Worm (Caenorhabditis elegans) whole organism, L1 larva: Measurements from ENCODE around the gene F46B6.5.

Experiments
- C04F5.9 ChIP-seq: sonication (generic microtip); optimal IDR thresholded peaks from 2 replicates; lab custom pipeline; 2016; ENCODE audit warnings: missing genetic modification characterization, missing compliant biosample characterization
- C16A3.4 ChIP-seq: fragments of 150-350 bp; optimal IDR thresholded peaks from 2 replicates; lab custom pipeline; 2014; ENCODE audit warnings: missing biosample characterization, missing genetic modification characterization
- C34B4.2 ChIP-seq: sonication (generic microtip); optimal IDR thresholded peaks from 2 replicates; lab custom pipeline; 2017; ENCODE audit warnings: mild to moderate bottlenecking, missing genetic modification characterization, missing compliant biosample characterization
- F16B12.6 ChIP-seq: fragments of 150-350 bp; optimal IDR thresholded peaks from 2 replicates; lab custom pipeline; 2014; ENCODE audit warnings: missing biosample characterization, missing genetic modification characterization
- aha-1 ChIP-seq: fragments of 150-350 bp; optimal IDR thresholded peaks from 2 replicates; lab custom pipeline; 2014; ENCODE audit warnings: missing biosample characterization, missing genetic modification characterization
- aly-2 ChIP-seq: fragments of 150-350 bp; optimal IDR thresholded peaks from 2 replicates; lab custom pipeline; 2014; ENCODE audit warnings: missing biosample characterization, missing genetic modification characterization
- ama-1 ChIP-seq: fragments of 150-350 bp; optimal IDR thresholded peaks from 2 replicates; lab custom pipeline; 2014
- ceh-82 ChIP-seq, 3 experiments: fragments of 150-350 bp in 1 of 3; sonication (generic microtip) in 2 of 3; optimal IDR thresholded peaks; 2 replicates each; lab custom pipeline; 2014 to 2017; ENCODE audit warnings: missing biosample characterization in 3 of 3, missing genetic modification characterization in 3 of 3
- ceh-88 ChIP-seq: fragments of 200-800 bp; sonication (Bioruptor generic); IDR thresholded peaks from 2 replicates; pipeline ENCODE4 v1.3.6; 2022; ENCODE audit warnings: missing genetic modification characterization, missing compliant biosample characterization
- ces-1 ChIP-seq: fragments of 150-350 bp; optimal IDR thresholded peaks from 2 replicates; lab custom pipeline; 2014; ENCODE audit warnings: missing biosample characterization, missing genetic modification reagents, missing genetic modification characterization
- efl-1 ChIP-seq, 4 experiments: fragments of 150-350 bp; optimal IDR thresholded peaks in 3 of 4; peaks in 1 of 4; 1 replicate in 1 of 4; 2 replicates in 3 of 4; lab custom pipeline; 2014; ENCODE audit warnings: missing biosample characterization in 2 of 4, missing genetic modification characterization in 2 of 4, missing genetic modification reagents in 2 of 4
- egl-27 ChIP-seq, 2 experiments: fragments of 150-350 bp in 1 of 2; sonication (generic microtip); optimal IDR thresholded peaks; 3 replicates each; lab custom pipeline; 2017 to 2018; ENCODE audit warnings: missing biosample characterization in 2 of 2, missing genetic modification characterization in 2 of 2, missing genetic modification reagents in 2 of 2
- elt-2 ChIP-seq: sonication (generic microtip); optimal IDR thresholded peaks from 2 replicates; lab custom pipeline; 2016; ENCODE audit warnings: missing genetic modification characterization, mild to moderate bottlenecking, inconsistent platforms, missing compliant biosample characterization, missing genetic modification reagents
- elt-3 ChIP-seq, 6 experiments: fragments of 150-350 bp in 1 of 6; sonication (generic microtip); optimal IDR thresholded peaks; 2 replicates each; lab custom pipeline; 2017 to 2018; ENCODE audit warnings: missing biosample characterization in 6 of 6, missing genetic modification characterization in 6 of 6, inconsistent platforms in 1 of 6
- ets-5 ChIP-seq: fragments of 200-800 bp; sonication (Bioruptor generic); IDR thresholded peaks from 2 replicates; pipeline ENCODE4 v1.3.6; 2022; ENCODE audit warnings: missing genetic modification characterization, missing compliant biosample characterization
- fkh-8 ChIP-seq: sonication (generic microtip); optimal IDR thresholded peaks from 2 replicates; lab custom pipeline; 2016; ENCODE audit warnings: mild to moderate bottlenecking, missing genetic modification characterization, missing compliant biosample characterization
- hlh-4 ChIP-seq: sonication (generic microtip); optimal IDR thresholded peaks from 2 replicates; lab custom pipeline; 2016; ENCODE audit warnings: mild to moderate bottlenecking, missing genetic modification characterization, missing compliant biosample characterization
- irx-1 ChIP-seq: sonication (generic microtip); optimal IDR thresholded peaks from 2 replicates; lab custom pipeline; 2016; ENCODE audit warnings: missing genetic modification characterization, missing compliant biosample characterization
- isw-1 ChIP-seq: fragments of 200-800 bp; sonication (Bioruptor generic); IDR thresholded peaks from 2 replicates; pipeline ENCODE4 v1.3.6; 2022; ENCODE audit warnings: missing genetic modification characterization, missing compliant biosample characterization
- jun-1 ChIP-seq: fragments of 150-350 bp; optimal IDR thresholded peaks from 2 replicates; lab custom pipeline; 2014; ENCODE audit warnings: missing biosample characterization, missing genetic modification reagents, missing genetic modification characterization
- lin-14 ChIP-seq: fragments of 200-800 bp; sonication (Bioruptor generic); optimal IDR thresholded peaks from 2 replicates; lab custom pipeline; 2018; ENCODE audit warnings: mild to moderate bottlenecking, missing genetic modification characterization, moderate library complexity, missing compliant biosample characterization
- lin-39 ChIP-seq: fragments of 150-350 bp; optimal IDR thresholded peaks from 2 replicates; lab custom pipeline; 2014; ENCODE audit warnings: missing biosample characterization, missing genetic modification reagents, missing genetic modification characterization
- mef-2 ChIP-seq: fragments of 150-350 bp; optimal IDR thresholded peaks from 2 replicates; lab custom pipeline; 2014; ENCODE audit warnings: missing biosample characterization, missing genetic modification characterization
- nhr-11 ChIP-seq: fragments of 150-350 bp; optimal IDR thresholded peaks from 2 replicates; lab custom pipeline; 2014; ENCODE audit warnings: missing biosample characterization, missing genetic modification characterization
- nhr-20 ChIP-seq: sonication (generic microtip); optimal IDR thresholded peaks from 2 replicates; lab custom pipeline; 2016; ENCODE audit warnings: mild to moderate bottlenecking, missing genetic modification characterization, missing compliant biosample characterization
- nhr-28 ChIP-seq: fragments of 150-350 bp; optimal IDR thresholded peaks from 2 replicates; lab custom pipeline; 2014; ENCODE audit warnings: missing biosample characterization, missing genetic modification characterization
- nhr-47 ChIP-seq: sonication (generic microtip); optimal IDR thresholded peaks from 2 replicates; lab custom pipeline; 2016; ENCODE audit warnings: mild to moderate bottlenecking, missing genetic modification characterization, moderate library complexity, missing compliant biosample characterization
- nhr-71 ChIP-seq: sonication (generic microtip); optimal IDR thresholded peaks from 2 replicates; lab custom pipeline; 2016; ENCODE audit warnings: mild to moderate bottlenecking, missing genetic modification characterization, moderate library complexity, missing compliant biosample characterization
- nhr-85 ChIP-seq: sonication (generic microtip); peaks from one replicate; lab custom pipeline; 2016; ENCODE audit warnings: missing genetic modification characterization, inconsistent platforms, missing compliant biosample characterization
- nhr-90 ChIP-seq: sonication (generic microtip); optimal IDR thresholded peaks from 2 replicates; lab custom pipeline; 2016; ENCODE audit warnings: mild to moderate bottlenecking, missing genetic modification characterization, missing compliant biosample characterization; ENCODE audit not compliant: poor library complexity
- pax-3 ChIP-seq: fragments of 200-800 bp; sonication (Bioruptor generic); optimal IDR thresholded peaks from 2 replicates; lab custom pipeline; 2018; ENCODE audit warnings: mild to moderate bottlenecking, missing genetic modification characterization, moderate library complexity, missing compliant biosample characterization
- skn-1 ChIP-seq: fragments of 150-350 bp; optimal IDR thresholded peaks from 2 replicates; lab custom pipeline; 2014; ENCODE audit warnings: missing biosample characterization, missing genetic modification characterization
- sox-4 ChIP-seq: sonication (generic microtip); optimal IDR thresholded peaks from 2 replicates; lab custom pipeline; 2016; ENCODE audit warnings: missing genetic modification characterization, missing compliant biosample characterization
- sptf-1 ChIP-seq: fragments of 150-350 bp; optimal IDR thresholded peaks from 2 replicates; lab custom pipeline; 2014; ENCODE audit warnings: missing biosample characterization, missing genetic modification characterization
- sup-37 ChIP-seq: fragments of 200-800 bp; sonication (Bioruptor generic); optimal IDR thresholded peaks from 2 replicates; lab custom pipeline; 2018; ENCODE audit warnings: mild to moderate bottlenecking, missing genetic modification characterization, missing compliant biosample characterization
- swsn-7 ChIP-seq: sonication (generic microtip); optimal IDR thresholded peaks from 2 replicates; lab custom pipeline; 2016; ENCODE audit warnings: missing genetic modification characterization, missing compliant biosample characterization
- unc-130 ChIP-seq: fragments of 150-350 bp; optimal IDR thresholded peaks from 2 replicates; lab custom pipeline; 2017; ENCODE audit warnings: missing biosample characterization, missing genetic modification characterization, inconsistent platforms
- unc-30 ChIP-seq: sonication (generic microtip); optimal IDR thresholded peaks from 2 replicates; lab custom pipeline; 2017; ENCODE audit warnings: missing biosample characterization, missing genetic modification characterization
- vab-15 ChIP-seq: sonication (generic microtip); optimal IDR thresholded peaks from 2 replicates; lab custom pipeline; 2017; ENCODE audit warnings: missing genotype, mild to moderate bottlenecking, missing genetic modification characterization, missing compliant biosample characterization
- xbp-1 ChIP-seq: sonication (generic microtip); optimal IDR thresholded peaks from 2 replicates; lab custom pipeline; 2016; ENCODE audit warnings: missing genetic modification characterization, missing compliant biosample characterization
- ztf-11 ChIP-seq, 2 experiments: sonication (generic microtip); optimal IDR thresholded peaks; 2 replicates each; lab custom pipeline; 2016 to 2017; ENCODE audit warnings: missing genetic modification characterization in 2 of 2, missing biosample characterization in 1 of 2, missing compliant biosample characterization in 1 of 2

F46B6.5 gene

ce11 chrV:9786721-9787131 lies 3.9 kb upstream of the F46B6.5 start, which contains the start of gene F46B6.6:
Gene F46B6.6, minus strand, starts transcription at chrV:9786868.
- peak; percentile 7 for TF ChIP-seq nhr-90 (tag; lab: Kevin White, UChicago)
- peak in 1 of 2 experiments; percentile 1 for TF ChIP-seq efl-1 (optimal IDR thresholded peaks at IDR 0.05; lab: Kevin White, UChicago)
- TF ChIP-seq efl-1 (GFP tag; optimal IDR thresholded peaks at IDR 0.05 in 1 of 2; lab: Kevin White, UChicago): peak in 1 of 2 experiments; percentile 88
- peak; percentile 15 for TF ChIP-seq nhr-47 (tag; lab: Kevin White, UChicago)
- no peak for TF ChIP-seq pax-3 (tag; lab: Kevin White, UChicago)
- peak in 1 of 2 experiments; percentile 5 for TF ChIP-seq ztf-11 (tag; optimal IDR thresholded peaks at IDR 0.05; lab: Kevin White, UChicago)
- no peak for TF ChIP-seq skn-1 (tag; lab: Kevin White, UChicago)
- peak; percentile 39 for TF ChIP-seq nhr-85 (tag; lab: Kevin White, UChicago)
- TF ChIP-seq ama-1 (lab: Kevin White, UChicago): peak; percentile 70
- TF ChIP-seq isw-1 (GFP tag; lab: Robert Waterston, UW): no peak
- peak; percentile 1 for TF ChIP-seq elt-2 (tag; lab: Kevin White, UChicago)

DNA sequence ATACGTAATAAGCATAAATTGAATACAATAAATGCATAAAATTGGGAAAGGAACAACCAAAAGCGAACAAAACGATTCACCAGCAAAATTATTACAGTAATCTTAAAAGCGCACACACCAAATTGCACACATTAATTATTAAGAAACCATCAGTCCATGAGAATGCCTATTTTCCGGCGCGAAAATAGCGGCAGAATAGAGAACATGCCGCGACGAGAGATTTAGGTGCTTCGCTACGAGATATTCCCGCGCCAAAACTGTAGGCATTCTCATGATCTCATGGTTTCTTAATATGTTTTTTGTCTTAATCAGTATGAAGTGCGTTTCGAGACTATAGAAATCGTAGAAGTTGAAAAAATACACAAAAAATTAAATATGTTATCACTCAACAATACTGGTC lies 1.3 kb upstream of the F46B6.5 start:
- TF ChIP-seq mef-2 (no peak), irx-1 (tag; lab: Kevin White, UChicago) (no peak), efl-1 (optimal IDR thresholded peaks at IDR 0.05; lab: Kevin White, UChicago) (no peak), efl-1 (GFP tag; optimal IDR thresholded peaks at IDR 0.05 in 1 of 2; lab: Kevin White, UChicago) (no peak), ceh-88 (GFP tag; lab: Robert Waterston, UW) (no peak), egl-27 (tag; optimal IDR thresholded peaks at IDR 0.05; lab: Kevin White, UChicago) (no peak), ets-5 (GFP tag; lab: Robert Waterston, UW) (no peak), vab-15 (tag; lab: Kevin White, UChicago) (no peak), unc-130 (tag; lab: Kevin White, UChicago) (no peak), F16B12.6 (tag; lab: Kevin White, UChicago) (no peak), nhr-71 (tag; lab: Kevin White, UChicago) (no peak), aly-2 (tag; lab: Kevin White, UChicago) (no peak), nhr-28 (tag; lab: Kevin White, UChicago) (no peak), pax-3 (tag; lab: Kevin White, UChicago) (no peak), elt-3 (tag; optimal IDR thresholded peaks at IDR 0.05; lab: Kevin White, UChicago) (no peak), C04F5.9 (tag; lab: Kevin White, UChicago) (no peak), lin-14 (GFP tag; lab: Kevin White, UChicago) (no peak)

DNA sequence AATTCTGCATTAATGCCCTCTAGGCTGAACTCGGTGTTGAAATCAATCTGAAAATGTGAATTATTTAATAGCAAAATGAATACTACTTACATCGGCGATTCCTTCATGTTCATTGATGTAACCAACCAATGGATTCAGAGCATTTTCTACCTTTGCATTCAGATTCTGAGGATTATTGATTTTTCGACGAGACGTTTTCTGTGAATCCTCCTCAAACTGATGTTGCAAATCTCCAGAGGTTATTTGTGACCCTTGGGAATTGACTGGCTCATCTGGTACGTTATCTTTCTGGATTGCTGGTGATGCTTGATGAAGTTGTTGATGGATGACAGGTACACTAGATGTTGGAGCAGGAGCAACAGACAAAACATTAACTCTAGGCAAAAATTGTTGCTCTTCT lies 824 bp downstream of the F46B6.5 start:
- TF ChIP-seq skn-1 (tag; lab: Kevin White, UChicago) (no peak), xbp-1 (tag; lab: Kevin White, UChicago) (no peak), unc-30 (no peak), nhr-28 (tag; lab: Kevin White, UChicago) (no peak), sptf-1 (tag; lab: Kevin White, UChicago) (no peak), ama-1 (lab: Kevin White, UChicago) (no peak), aha-1 (tag; lab: Kevin White, UChicago) (no peak), C16A3.4 (tag; lab: Kevin White, UChicago) (no peak)
- TF ChIP-seq, all 84 proteins: peak for 0

- TF ChIP-seq ztf-11 (tag; optimal IDR thresholded peaks at IDR 0.05; lab: Kevin White, UChicago): no peak
- TF ChIP-seq sup-37 (GFP tag; lab: Kevin White, UChicago): no peak
- TF ChIP-seq fkh-8 (tag; lab: Kevin White, UChicago): no peak
- TF ChIP-seq swsn-7: no peak
- TF ChIP-seq hlh-4: no peak
- no peak for TF ChIP-seq ces-1 (GFP tag; lab: Kevin White, UChicago)
- TF ChIP-seq ceh-82 (tag; optimal IDR thresholded peaks at IDR 0.05; lab: Kevin White, UChicago): no peak
- TF ChIP-seq skn-1 (tag; lab: Kevin White, UChicago): no peak
- TF ChIP-seq nhr-47 (tag; lab: Kevin White, UChicago): no peak
- no peak for TF ChIP-seq sox-4 (tag; lab: Kevin White, UChicago)
- no peak for TF ChIP-seq C16A3.4 (tag; lab: Kevin White, UChicago)
- TF ChIP-seq jun-1 (tag; lab: Kevin White, UChicago): no peak
- no peak for TF ChIP-seq lin-39 (tag; lab: Kevin White, UChicago)
- TF ChIP-seq nhr-11 (tag; lab: Kevin White, UChicago): no peak
- TF ChIP-seq C34B4.2: no peak
- TF ChIP-seq ama-1 (lab: Kevin White, UChicago): no peak
- TF ChIP-seq nhr-20: no peak
- TF ChIP-seq pax-3 (tag; lab: Kevin White, UChicago): no peak
Observed at ce11 chrV:9779418-9779817, 3.5 kb downstream of the F46B6.5 start, which contains the start of gene F46B6.4. Gene F46B6.4, minus strand, starts transcription at chrV:9779518.
